Fruit fly (Drosophila melanogaster): ENCODE data around the gene Shaw.
A peak's percentile ranks its signal among the peaks of the same experiment; 100 is the strongest.

- TF ChIP-seq cic (GFP tag; optimal IDR thresholded peaks at IDR 0.05) (no peak), CG7101 (tag; optimal IDR thresholded peaks at IDR 0.05) (peak; percentile 83), toe (GFP tag; optimal IDR thresholded peaks at IDR 0.05) (no peak), Crg-1 (GFP tag; optimal IDR thresholded peaks at IDR 0.05) (no peak), kay (GFP tag; ENCODE audit: borderline replicate concordance) (no peak), CG7045 (GFP tag; optimal IDR thresholded peaks at IDR 0.05) (peak; percentile 33), CG11617 (GFP tag; optimal IDR thresholded peaks at IDR 0.05) (peak; percentile 25), CG1620 (GFP tag; optimal IDR thresholded peaks at IDR 0.05) (no peak), pad (GFP tag; optimal IDR thresholded peaks at IDR 0.05) (peak; percentile 26), CG5204 (GFP tag; optimal IDR thresholded peaks at IDR 0.05) (peak; percentile 23)
Measured at dm6 chr2L:3776614-3777196, 58.7 kb downstream of the Shaw start.
